Fruit fly (Drosophila melanogaster) whole organism, prepupa: Measurements from ENCODE around the gene CG12502.

ENCODE experiments used
- CG10631 ChIP-seq: fragments of 200-800 bp; sonication (Bioruptor generic); optimal IDR thresholded peaks from 2 replicates; lab custom pipeline; 2016; ENCODE audit warnings: missing biosample characterization, missing genetic modification characterization
- CG10669 ChIP-seq: fragments of 200-800 bp; sonication (Bioruptor generic); optimal IDR thresholded peaks from 3 replicates; lab custom pipeline; 2018; ENCODE audit warnings: missing biosample characterization, mild to moderate bottlenecking, missing genetic modification characterization, moderate library complexity
- CG11294 ChIP-seq: fragments of 200-800 bp; sonication (Bioruptor generic); IDR thresholded peaks from 2 replicates; pipeline ENCODE4 v1.3.6; 2022; ENCODE audit warnings: missing biosample characterization, missing genetic modification characterization
- CG11762 ChIP-seq: fragments of 200-800 bp; sonication (Bioruptor generic); optimal IDR thresholded peaks from 3 replicates; lab custom pipeline; 2016; ENCODE audit warnings: missing biosample characterization, missing genetic modification characterization; ENCODE audit not compliant: insufficient read depth
- CG11902 ChIP-seq: fragments of 200-800 bp; sonication (Bioruptor generic); optimal IDR thresholded peaks from 3 replicates; lab custom pipeline; 2016; ENCODE audit warnings: missing biosample characterization, missing genetic modification characterization
- CG15336 ChIP-seq: fragments of 200-800 bp; sonication (Bioruptor generic); IDR thresholded peaks from 2 replicates; pipeline ENCODE4 v1.3.6; 2022; ENCODE audit warnings: missing biosample characterization, missing genetic modification characterization
- CG1621 ChIP-seq: fragments of 200-800 bp; sonication (Bioruptor generic); optimal IDR thresholded peaks from 3 replicates; lab custom pipeline; 2018; ENCODE audit warnings: missing biosample characterization, mild to moderate bottlenecking, missing genetic modification characterization
- CG3032 ChIP-seq: fragments of 200-800 bp; optimal IDR thresholded peaks from 2 replicates; lab custom pipeline; 2019; ENCODE audit warnings: missing biosample characterization, mild to moderate bottlenecking, missing genetic modification characterization, moderate library complexity
- CG32006 ChIP-seq: fragments of 200-800 bp; sonication (Bioruptor generic); optimal IDR thresholded peaks from 3 replicates; lab custom pipeline; 2017; ENCODE audit warnings: missing biosample characterization, mild to moderate bottlenecking, missing genetic modification characterization
- CG34406 ChIP-seq: fragments of 200-800 bp; sonication (Bioruptor generic); optimal IDR thresholded peaks from 3 replicates; lab custom pipeline; 2016; ENCODE audit warnings: missing biosample characterization, missing genetic modification characterization
- CG6792 ChIP-seq: fragments of 200-800 bp; sonication (Bioruptor generic); optimal IDR thresholded peaks from 3 replicates; lab custom pipeline; 2016; ENCODE audit warnings: missing biosample characterization, missing genetic modification characterization
- CG6808 ChIP-seq: fragments of 200-800 bp; sonication (Bioruptor generic); optimal IDR thresholded peaks from 3 replicates; lab custom pipeline; 2017; ENCODE audit warnings: missing biosample characterization, missing genetic modification characterization, mild to moderate bottlenecking, moderate library complexity, missing genetic modification reagents
- CG6854 ChIP-seq: fragments of 200-800 bp; sonication (Bioruptor generic); optimal IDR thresholded peaks from 2 replicates; lab custom pipeline; 2017; ENCODE audit warnings: missing biosample characterization, mild to moderate bottlenecking, missing genetic modification characterization
- CG7368 ChIP-seq: fragments of 200-800 bp; sonication (Bioruptor generic); optimal IDR thresholded peaks from 3 replicates; lab custom pipeline; 2016; ENCODE audit warnings: missing biosample characterization, missing genetic modification characterization
- CG8119 ChIP-seq: fragments of 200-800 bp; sonication (Bioruptor generic); IDR thresholded peaks from 3 replicates; pipeline ENCODE4 v1.3.6; 2022; ENCODE audit warnings: missing biosample characterization, missing genetic modification characterization
- CG8319 ChIP-seq: fragments of 200-800 bp; sonication (Bioruptor generic); optimal IDR thresholded peaks from 3 replicates; lab custom pipeline; 2016; ENCODE audit warnings: missing biosample characterization, missing genetic modification characterization
- CG8632 ChIP-seq: fragments of 200-800 bp; sonication (Bioruptor generic); optimal IDR thresholded peaks from 3 replicates; lab custom pipeline; 2016; ENCODE audit warnings: missing biosample characterization, missing genetic modification characterization
- CG9139 ChIP-seq: fragments of 200-800 bp; sonication (Bioruptor generic); optimal IDR thresholded peaks from 3 replicates; lab custom pipeline; 2017; ENCODE audit warnings: missing biosample characterization, mild to moderate bottlenecking, missing genetic modification characterization
- Eip75B ChIP-seq: fragments of 200-800 bp; sonication (Bioruptor generic); optimal IDR thresholded peaks from 3 replicates; lab custom pipeline; 2016; ENCODE audit warnings: missing biosample characterization, missing genetic modification characterization
- Eip93F ChIP-seq: fragments of 200-800 bp; sonication (Bioruptor generic); optimal IDR thresholded peaks from 2 replicates; lab custom pipeline; 2016; ENCODE audit warnings: missing biosample characterization, mild to moderate bottlenecking, missing genetic modification characterization
- Ets21C ChIP-seq: fragments of 200-800 bp; sonication (Bioruptor generic); optimal IDR thresholded peaks from 3 replicates; lab custom pipeline; 2016; ENCODE audit warnings: missing biosample characterization, missing genetic modification characterization
- Ets96B ChIP-seq: fragments of 200-800 bp; optimal IDR thresholded peaks from 2 replicates; lab custom pipeline; 2019; ENCODE audit warnings: missing biosample characterization, mild to moderate bottlenecking, missing genetic modification characterization, moderate library complexity
- Gug ChIP-seq: fragments of 200-800 bp; sonication (Bioruptor generic); IDR thresholded peaks from 2 replicates; pipeline ENCODE4 v1.3.6; 2022; ENCODE audit warnings: missing biosample characterization, missing genetic modification characterization
- Hr38 ChIP-seq: sonication (Bioruptor generic); optimal IDR thresholded peaks from 2 replicates; lab custom pipeline; 2016; ENCODE audit warnings: missing biosample characterization, missing genetic modification characterization
- Hr39 ChIP-seq: fragments of 200-800 bp; sonication (Bioruptor generic); optimal IDR thresholded peaks from 2 replicates; lab custom pipeline; 2016; ENCODE audit warnings: missing biosample characterization, missing genetic modification characterization
- Hr4 ChIP-seq: fragments of 200-800 bp; sonication (Bioruptor generic); optimal IDR thresholded peaks from 3 replicates; lab custom pipeline; 2016; ENCODE audit warnings: missing biosample characterization, missing genetic modification characterization
- Lpt ChIP-seq: fragments of 200-800 bp; sonication (Bioruptor generic); optimal IDR thresholded peaks from 3 replicates; lab custom pipeline; 2016; ENCODE audit warnings: missing biosample characterization, missing genetic modification characterization
- Met ChIP-seq: fragments of 200-800 bp; sonication (Bioruptor generic); optimal IDR thresholded peaks from 3 replicates; lab custom pipeline; 2016; ENCODE audit warnings: missing biosample characterization, missing genetic modification characterization
- OdsH ChIP-seq: fragments of 200-800 bp; sonication (Bioruptor generic); optimal IDR thresholded peaks from 3 replicates; lab custom pipeline; 2016; ENCODE audit warnings: missing biosample characterization, missing genetic modification characterization
- Smox ChIP-seq: fragments of 200-800 bp; sonication (Bioruptor generic); optimal IDR thresholded peaks from 3 replicates; lab custom pipeline; 2016; ENCODE audit warnings: missing biosample characterization, missing genetic modification characterization
- Sox102F ChIP-seq: fragments of 200-800 bp; sonication (Bioruptor generic); optimal IDR thresholded peaks from 2 replicates; lab custom pipeline; 2016; ENCODE audit warnings: missing biosample characterization, mild to moderate bottlenecking, missing genetic modification characterization
- Sox14 ChIP-seq: fragments of 200-800 bp; sonication (Bioruptor generic); optimal IDR thresholded peaks from 3 replicates; lab custom pipeline; 2016; ENCODE audit warnings: missing biosample characterization, missing genetic modification characterization
- Sox15 ChIP-seq: fragments of 200-800 bp; sonication (Bioruptor generic); optimal IDR thresholded peaks from 3 replicates; lab custom pipeline; 2016; ENCODE audit warnings: missing biosample characterization, missing genetic modification characterization
- achi ChIP-seq: fragments of 200-800 bp; sonication (Bioruptor generic); optimal IDR thresholded peaks from 3 replicates; lab custom pipeline; 2016; ENCODE audit warnings: missing biosample characterization, missing genetic modification characterization
- acj6 ChIP-seq: fragments of 200-800 bp; sonication (Bioruptor generic); optimal IDR thresholded peaks from 3 replicates; lab custom pipeline; 2016; ENCODE audit warnings: missing biosample characterization, missing genetic modification characterization
- dac ChIP-seq: fragments of 200-800 bp; sonication (Bioruptor generic); optimal IDR thresholded peaks from 2 replicates; lab custom pipeline; 2017; ENCODE audit warnings: missing biosample characterization, mild to moderate bottlenecking, missing genetic modification characterization
- dsx ChIP-seq: fragments of 200-800 bp; optimal IDR thresholded peaks from 3 replicates; lab custom pipeline; 2019; ENCODE audit warnings: missing biosample characterization, mild to moderate bottlenecking, missing genetic modification characterization, moderate library complexity; ENCODE audit not compliant: poor library complexity, severe bottlenecking
- eg ChIP-seq: fragments of 200-800 bp; sonication (Bioruptor generic); IDR thresholded peaks from 3 replicates; pipeline ENCODE4 v1.3.6; 2022; ENCODE audit warnings: missing biosample characterization, missing genetic modification characterization
- esn ChIP-seq: fragments of 200-800 bp; sonication (Bioruptor generic); optimal IDR thresholded peaks from 2 replicates; lab custom pipeline; 2016; ENCODE audit warnings: missing biosample characterization, mild to moderate bottlenecking, missing genetic modification characterization, moderate library complexity
- fd85E ChIP-seq: fragments of 200-800 bp; sonication (Bioruptor generic); optimal IDR thresholded peaks from 3 replicates; lab custom pipeline; 2016; ENCODE audit warnings: missing biosample characterization, missing genetic modification characterization
- fkh ChIP-seq: fragments of 200-800 bp; sonication (Bioruptor generic); optimal IDR thresholded peaks from 3 replicates; lab custom pipeline; 2017; ENCODE audit warnings: missing biosample characterization, mild to moderate bottlenecking, missing genetic modification characterization, moderate library complexity
- lz ChIP-seq: fragments of 200-800 bp; sonication (Bioruptor generic); optimal IDR thresholded peaks from 3 replicates; lab custom pipeline; 2016; ENCODE audit warnings: missing biosample characterization, missing genetic modification characterization
- net ChIP-seq: fragments of 200-800 bp; sonication (Bioruptor generic); optimal IDR thresholded peaks from 3 replicates; lab custom pipeline; 2016; ENCODE audit warnings: missing biosample characterization, missing genetic modification characterization
- pdm3 ChIP-seq: fragments of 200-800 bp; sonication (Bioruptor generic); optimal IDR thresholded peaks from 3 replicates; lab custom pipeline; 2016; ENCODE audit warnings: missing biosample characterization, missing genetic modification characterization
- salr ChIP-seq, 2 experiments: fragments of 200-800 bp; sonication (Bioruptor generic); optimal IDR thresholded peaks; 3 replicates each; lab custom pipeline; 2016 to 2018; ENCODE audit warnings: missing biosample characterization in 2 of 2, missing genetic modification characterization in 2 of 2, mild to moderate bottlenecking in 1 of 2
- spab ChIP-seq: fragments of 200-800 bp; sonication (Bioruptor generic); optimal IDR thresholded peaks from 2 replicates; lab custom pipeline; 2017; ENCODE audit warnings: missing biosample characterization, mild to moderate bottlenecking, missing genetic modification characterization, missing genetic modification reagents
- ss ChIP-seq, 2 experiments: fragments of 200-800 bp; sonication (Bioruptor generic); optimal IDR thresholded peaks; 2 replicates in 1 of 2; 3 replicates in 1 of 2; lab custom pipeline; 2017 to 2018; ENCODE audit warnings: mild to moderate bottlenecking in 2 of 2, missing biosample characterization in 2 of 2, missing genetic modification characterization in 2 of 2, moderate library complexity in 1 of 2
- topi ChIP-seq: fragments of 200-800 bp; sonication (Bioruptor generic); optimal IDR thresholded peaks from 3 replicates; lab custom pipeline; 2016; ENCODE audit warnings: missing biosample characterization, missing genetic modification characterization
- vri ChIP-seq: fragments of 200-800 bp; sonication (Bioruptor generic); optimal IDR thresholded peaks from 3 replicates; lab custom pipeline; 2016; ENCODE audit warnings: missing biosample characterization, mild to moderate bottlenecking, missing genetic modification characterization

CG12502 gene

DNA sequence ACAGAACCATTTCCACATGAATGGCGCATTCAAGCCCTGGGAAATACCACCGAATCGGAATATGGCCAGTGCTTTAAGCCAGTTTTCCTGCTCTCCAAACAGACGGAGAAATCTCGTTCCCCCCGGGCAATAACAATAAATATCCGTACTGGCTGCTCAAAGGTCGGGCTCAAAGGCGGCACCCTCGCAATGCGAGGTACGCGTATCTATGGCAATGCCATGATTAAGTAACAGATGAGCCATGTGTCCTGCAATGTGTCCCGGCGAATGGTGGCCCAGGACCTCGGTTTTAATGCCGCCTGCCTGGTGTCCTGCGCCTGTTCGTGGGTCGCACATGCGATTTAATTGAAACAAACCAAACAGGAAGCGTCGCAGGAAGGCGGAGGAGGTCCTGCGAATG lies 38.7 kb downstream of the CG12502 start:
- TF ChIP-seq Eip75B (GFP tag; lab: Kevin White, UChicago) (no peak), eg (no peak), dac (GFP tag; lab: Kevin White, UChicago) (no peak), ss (GFP tag; optimal IDR thresholded peaks at IDR 0.05; lab: Kevin White, UChicago) (no peak), CG9139 (GFP tag; lab: Kevin White, UChicago) (no peak), vri (GFP tag; lab: Kevin White, UChicago) (no peak), CG6854 (GFP tag; lab: Kevin White, UChicago) (no peak)

DNA sequence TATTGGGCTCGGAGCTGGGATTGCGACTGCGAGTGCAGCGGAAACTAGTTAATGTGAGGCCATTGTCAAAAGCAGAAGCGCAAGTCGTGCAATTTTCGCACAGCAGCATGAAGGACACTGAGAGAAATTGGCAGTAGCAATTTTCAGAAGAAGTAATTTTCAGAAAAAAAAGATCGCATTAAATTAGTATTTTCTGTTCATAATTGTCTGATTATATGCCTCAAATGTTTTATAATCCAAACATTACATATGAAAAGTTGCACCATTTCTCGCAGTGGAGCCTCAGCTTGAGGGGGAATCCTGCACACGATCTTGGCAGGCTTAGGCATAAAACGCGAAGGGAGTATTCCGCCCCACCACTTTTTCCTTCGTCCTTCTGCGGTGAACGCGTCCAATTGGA lies 39.2 kb downstream of the CG12502 start:
- TF ChIP-seq CG1621 (tag; lab: Kevin White, UChicago) (peak; percentile 40), CG7368 (GFP tag; lab: Kevin White, UChicago) (peak; percentile 47), CG10669 (GFP tag; lab: Kevin White, UChicago) (peak; percentile 59), Sox14 (GFP tag; lab: Kevin White, UChicago) (peak; percentile 33), Sox15 (peak; percentile 15), fkh (GFP tag; lab: Kevin White, UChicago) (no peak), Gug (GFP tag; lab: Robert Waterston, UW) (no peak), Smox (GFP tag; lab: Kevin White, UChicago) (peak; percentile 58), dac (GFP tag; lab: Kevin White, UChicago) (no peak), OdsH (peak; percentile 50), salr (GFP tag; optimal IDR thresholded peaks at IDR 0.05; lab: Kevin White, UChicago) (peak in 1 of 2 experiments; percentile 60), achi (GFP tag; lab: Kevin White, UChicago) (peak; percentile 31), CG11294 (no peak), Ets21C (GFP tag; lab: Kevin White, UChicago) (peak; percentile 31), lz (GFP tag; lab: Kevin White, UChicago) (peak; percentile 49), CG6792 (peak; percentile 51), CG8632 (GFP tag; lab: Kevin White, UChicago) (peak; percentile 40), CG11902 (GFP tag; lab: Kevin White, UChicago) (peak; percentile 23), Eip93F (no peak), CG11762 (GFP tag; lab: Kevin White, UChicago) (peak; percentile 24), ss (GFP tag; optimal IDR thresholded peaks at IDR 0.05; lab: Kevin White, UChicago) (peak in 1 of 2 experiments; percentile 33), Hr39 (GFP tag; lab: Kevin White, UChicago) (peak; percentile 60), Met (GFP tag; lab: Kevin White, UChicago) (peak; percentile 62), CG8319 (GFP tag; lab: Kevin White, UChicago) (peak; percentile 14), CG10631 (GFP tag; lab: Kevin White, UChicago) (peak; percentile 41), CG6854 (GFP tag; lab: Kevin White, UChicago) (peak; percentile 13), CG9139 (GFP tag; lab: Kevin White, UChicago) (no peak), pdm3 (GFP tag; lab: Kevin White, UChicago) (peak; percentile 49), Hr38 (GFP tag; lab: Kevin White, UChicago) (no peak), net (GFP tag; lab: Kevin White, UChicago) (no peak), esn (GFP tag; lab: Kevin White, UChicago) (peak; percentile 75), CG15336 (GFP tag; lab: Robert Waterston, UW) (0 out of 2 replicates have a peak, but pooled peaks have one; percentile 19), Hr4 (GFP tag; lab: Kevin White, UChicago) (peak; percentile 23), CG8119 (0 out of 3 replicates have a peak, but pooled peaks have one; percentile 16), CG3032 (tag; lab: Kevin White, UChicago) (peak; percentile 55), CG34406 (GFP tag; lab: Kevin White, UChicago) (peak; percentile 44), topi (GFP tag; lab: Kevin White, UChicago) (peak; percentile 61), Sox102F (GFP tag; lab: Kevin White, UChicago) (peak; percentile 62), acj6 (GFP tag; lab: Kevin White, UChicago) (peak; percentile 52), fd85E (GFP tag; lab: Kevin White, UChicago) (no peak), CG32006 (GFP tag; lab: Kevin White, UChicago) (peak; percentile 17), spab (GFP tag; lab: Kevin White, UChicago) (peak; percentile 43), CG6808 (GFP tag; lab: Kevin White, UChicago) (peak; percentile 34), dsx (GFP tag; lab: Kevin White, UChicago) (no peak), Lpt (GFP tag; lab: Kevin White, UChicago) (no peak), Ets96B (tag; lab: Kevin White, UChicago) (peak; percentile 58)
